Worm (Caenorhabditis elegans) whole organism, late embryonic: ENCODE results near the gene msp-76.
A peak's percentile ranks its signal among the peaks of the same experiment; 100 is the strongest.
"Not testable (repeated sequence)": the region's sequence is repeated elsewhere in the genome, so short reads cannot be mapped to it uniquely, and the experiment has no call there.

Source experiments
- C38D4.7 ChIP-seq: fragments of 200-800 bp; sonication (Bioruptor generic); optimal IDR thresholded peaks from 2 replicates; lab custom pipeline; 2018; ENCODE audit warnings: mild to moderate bottlenecking, missing genetic modification characterization, moderate library complexity, missing compliant biosample characterization
- Y22D7AL.16 ChIP-seq: sonication (generic microtip); optimal IDR thresholded peaks from 2 replicates; lab custom pipeline; 2016; ENCODE audit warnings: missing genetic modification characterization, missing compliant biosample characterization
- ama-1 ChIP-seq: fragments of 150-350 bp; optimal IDR thresholded peaks from 2 replicates; lab custom pipeline; 2014
- ceh-14 ChIP-seq: sonication (generic microtip); optimal IDR thresholded peaks from 2 replicates; lab custom pipeline; 2016; ENCODE audit warnings: missing genotype, missing genetic modification characterization, missing compliant biosample characterization
- ceh-2 ChIP-seq: sonication (generic microtip); optimal IDR thresholded peaks from 2 replicates; lab custom pipeline; 2016; ENCODE audit warnings: missing genotype, missing genetic modification characterization, missing compliant biosample characterization
- ceh-22 ChIP-seq: sonication (generic microtip); optimal IDR thresholded peaks from 2 replicates; lab custom pipeline; 2017; ENCODE audit warnings: missing biosample characterization, missing genetic modification characterization
- ceh-24 ChIP-seq: sonication (generic microtip); optimal IDR thresholded peaks from 2 replicates; lab custom pipeline; 2016; ENCODE audit warnings: mild to moderate bottlenecking, missing genetic modification characterization, missing compliant biosample characterization
- ceh-30 ChIP-seq: fragments of 150-350 bp; optimal IDR thresholded peaks from 2 replicates; lab custom pipeline; 2014; ENCODE audit warnings: missing biosample characterization, missing genetic modification characterization
- ceh-31 ChIP-seq: sonication (generic microtip); optimal IDR thresholded peaks from 2 replicates; lab custom pipeline; 2016; ENCODE audit warnings: missing genetic modification characterization, missing compliant biosample characterization
- ceh-45 ChIP-seq: fragments of 200-800 bp; sonication (Bioruptor generic); IDR thresholded peaks from 2 replicates; pipeline ENCODE4 v1.3.6; 2022; ENCODE audit warnings: missing genetic modification reagents, missing genetic modification characterization, missing compliant biosample characterization
- ceh-48 ChIP-seq: sonication (generic microtip); optimal IDR thresholded peaks from 2 replicates; lab custom pipeline; 2016; ENCODE audit warnings: missing genetic modification characterization, inconsistent platforms, missing compliant biosample characterization
- dve-1 ChIP-seq: sonication (generic microtip); optimal IDR thresholded peaks from 2 replicates; lab custom pipeline; 2017; ENCODE audit warnings: antibody characterized with exemption, mild to moderate bottlenecking, missing genetic modification characterization, missing compliant biosample characterization
- elt-2 ChIP-seq: sonication (generic microtip); optimal IDR thresholded peaks from 2 replicates; lab custom pipeline; 2016; ENCODE audit warnings: missing genetic modification reagents, missing genetic modification characterization, missing compliant biosample characterization
- elt-4 ChIP-seq: sonication (generic microtip); optimal IDR thresholded peaks from 2 replicates; lab custom pipeline; 2016; ENCODE audit warnings: missing genetic modification characterization, missing compliant biosample characterization
- ets-4 ChIP-seq: sonication (generic microtip); optimal IDR thresholded peaks from 2 replicates; lab custom pipeline; 2016; ENCODE audit warnings: missing genetic modification characterization, missing compliant biosample characterization
- eyg-1 ChIP-seq: sonication (generic microtip); optimal IDR thresholded peaks from 2 replicates; lab custom pipeline; 2016; ENCODE audit warnings: missing genotype, missing genetic modification characterization, missing compliant biosample characterization
- fkh-10 ChIP-seq: fragments of 150-350 bp; optimal IDR thresholded peaks from 2 replicates; lab custom pipeline; 2014; ENCODE audit warnings: missing biosample characterization, missing genetic modification reagents, missing genetic modification characterization
- hlh-13 ChIP-seq: fragments of 200-800 bp; sonication (Bioruptor generic); optimal IDR thresholded peaks from 2 replicates; lab custom pipeline; 2018; ENCODE audit warnings: mild to moderate bottlenecking, missing genetic modification characterization, missing compliant biosample characterization
- hlh-8 ChIP-seq: sonication (generic microtip); optimal IDR thresholded peaks from 2 replicates; lab custom pipeline; 2016; ENCODE audit warnings: missing genotype, missing genetic modification characterization, missing compliant biosample characterization
- lim-6 ChIP-seq: sonication (generic microtip); optimal IDR thresholded peaks from 2 replicates; lab custom pipeline; 2016; ENCODE audit warnings: missing genetic modification characterization, missing compliant biosample characterization
- lin-11 ChIP-seq: fragments of 200-800 bp; sonication (Bioruptor generic); optimal IDR thresholded peaks from 2 replicates; lab custom pipeline; 2018; ENCODE audit warnings: mild to moderate bottlenecking, missing genetic modification characterization, missing compliant biosample characterization
- madf-2 ChIP-seq: sonication (generic microtip); optimal IDR thresholded peaks from 2 replicates; lab custom pipeline; 2017; ENCODE audit warnings: missing genetic modification characterization, missing compliant biosample characterization
- mec-3 ChIP-seq: sonication (generic microtip); optimal IDR thresholded peaks from 2 replicates; lab custom pipeline; 2016; ENCODE audit warnings: borderline replicate concordance, missing genetic modification characterization, missing compliant biosample characterization
- nfya-1 ChIP-seq: sonication (generic microtip); optimal IDR thresholded peaks from 2 replicates; lab custom pipeline; 2017; ENCODE audit warnings: missing genetic modification characterization, mild to moderate bottlenecking, missing compliant biosample characterization, antibody characterized with exemption, moderate library complexity
- nhr-11 ChIP-seq: fragments of 150-350 bp; optimal IDR thresholded peaks from 2 replicates; lab custom pipeline; 2014; ENCODE audit warnings: missing biosample characterization, missing genetic modification characterization
- npax-4 ChIP-seq: sonication (generic microtip); optimal IDR thresholded peaks from 2 replicates; lab custom pipeline; 2016; ENCODE audit warnings: missing genetic modification characterization, missing compliant biosample characterization
- odd-2 ChIP-seq: sonication (generic microtip); optimal IDR thresholded peaks from 2 replicates; lab custom pipeline; 2017; ENCODE audit warnings: antibody characterized with exemption, mild to moderate bottlenecking, missing genetic modification characterization, missing compliant biosample characterization
- pat-9 ChIP-seq: fragments of 200-800 bp; sonication (Bioruptor generic); optimal IDR thresholded peaks from 2 replicates; lab custom pipeline; 2018; ENCODE audit warnings: mild to moderate bottlenecking, missing genetic modification characterization, moderate library complexity, missing compliant biosample characterization
- pha-2 ChIP-seq: sonication (generic microtip); optimal IDR thresholded peaks from 2 replicates; lab custom pipeline; 2017; ENCODE audit warnings: mild to moderate bottlenecking, missing genetic modification characterization, missing compliant biosample characterization
- pha-4 ChIP-seq: fragments of 150-350 bp; optimal IDR thresholded peaks from 2 replicates; lab custom pipeline; 2018; ENCODE audit warnings: missing biosample characterization, missing genetic modification reagents, missing genetic modification characterization
- sox-4 ChIP-seq: sonication (generic microtip); optimal IDR thresholded peaks from 2 replicates; lab custom pipeline; 2017; ENCODE audit warnings: mild to moderate bottlenecking, missing genetic modification characterization, inconsistent platforms, missing compliant biosample characterization
- tbx-2 ChIP-seq: sonication (generic microtip); optimal IDR thresholded peaks from 2 replicates; lab custom pipeline; 2016; ENCODE audit warnings: missing genetic modification characterization, missing compliant biosample characterization
- tbx-7 ChIP-seq: sonication (generic microtip); optimal IDR thresholded peaks from 2 replicates; lab custom pipeline; 2016; ENCODE audit warnings: missing genotype, missing genetic modification characterization, missing compliant biosample characterization
- ttx-3 ChIP-seq: sonication (generic microtip); optimal IDR thresholded peaks from 2 replicates; lab custom pipeline; 2016; ENCODE audit warnings: missing genetic modification reagents, missing genetic modification characterization, missing compliant biosample characterization
- unc-42 ChIP-seq: sonication (generic microtip); optimal IDR thresholded peaks from 2 replicates; lab custom pipeline; 2016; ENCODE audit warnings: missing genotype, missing genetic modification characterization, missing compliant biosample characterization
- unc-55 ChIP-seq: sonication (generic microtip); optimal IDR thresholded peaks from 2 replicates; lab custom pipeline; 2017; ENCODE audit warnings: missing biosample characterization, missing genetic modification reagents, missing genetic modification characterization

The msp-76 gene

ce11 chrIV:9688715-9689114 lies at the start of gene msp-76:
msp-76 (plus strand) TSS chrIV:9689015.
- TF ChIP-seq ama-1 (lab: Kevin White, UChicago); nhr-11 (tag; lab: Kevin White, UChicago); ceh-45 (GFP tag; lab: Robert Waterston, UW): not testable (repeated sequence)

ce11 chrIV:9641925-9642324 lies 46.9 kb upstream of the msp-76 start, which contains the start of gene del-2:
del-2 (minus strand) TSS chrIV:9642025.
- TF ChIP-seq ceh-24 (no peak), ceh-14 (peak; percentile 15)

- TF ChIP-seq eyg-1 (tag; lab: Kevin White, UChicago) = no peak
- TF ChIP-seq pha-2 (tag; lab: Kevin White, UChicago) = no peak
- no peak for TF ChIP-seq npax-4 (tag; lab: Kevin White, UChicago)
- TF ChIP-seq, all 69 proteins: peak for 0
Measured at ce11 chrIV:9643188-9643587, 45.6 kb upstream of the msp-76 start, which contains the start of gene degl-2. degl-2 (plus strand) TSS chrIV:9643488.

ce11 chrIV:9647789-9648361 lies 40.9 kb upstream of the msp-76 start, which contains the start of gene amph-1:
amph-1 (minus strand) TSS chrIV:9647873.
- TF ChIP-seq unc-55 (GFP tag; lab: Kevin White, UChicago) = peak; percentile 25
- no peak for TF ChIP-seq madf-2
- no peak for TF ChIP-seq hlh-13 (GFP tag; lab: Kevin White, UChicago)
- no peak for TF ChIP-seq ceh-2 (tag; lab: Kevin White, UChicago)
- no peak for TF ChIP-seq hlh-8 (tag; lab: Kevin White, UChicago)
- no peak for TF ChIP-seq ceh-30 (tag; lab: Kevin White, UChicago)
- TF ChIP-seq tbx-7 (tag; lab: Kevin White, UChicago) = no peak
- TF ChIP-seq pat-9 (tag; lab: Kevin White, UChicago) = no peak
- no peak for TF ChIP-seq C38D4.7 (GFP tag; lab: Kevin White, UChicago)
- TF ChIP-seq dve-1 (tag; lab: Kevin White, UChicago) = peak; percentile 0
- TF ChIP-seq ttx-3 (tag; lab: Kevin White, UChicago) = no peak
- TF ChIP-seq Y22D7AL.16 = no peak
- TF ChIP-seq pha-2 (tag; lab: Kevin White, UChicago) = no peak
- TF ChIP-seq elt-4 (tag; lab: Kevin White, UChicago) = no peak
- TF ChIP-seq unc-42 = peak; percentile 11
- no peak for TF ChIP-seq fkh-10 (GFP tag; lab: Kevin White, UChicago)
- peak; percentile 17 for TF ChIP-seq nfya-1 (tag; lab: Kevin White, UChicago)
- no peak for TF ChIP-seq elt-2 (tag; lab: Kevin White, UChicago)
- TF ChIP-seq ceh-31 (tag; lab: Kevin White, UChicago) = peak; percentile 43
- TF ChIP-seq ama-1 (lab: Kevin White, UChicago) = no peak

ce11 chrIV:9648682-9649081 lies 40.1 kb upstream of the msp-76 start, which contains the start of gene srm-3:
srm-3 (plus strand) TSS chrIV:9648982.
- TF ChIP-seq mec-3 (no peak), odd-2 (tag; lab: Kevin White, UChicago) (no peak), fkh-10 (GFP tag; lab: Kevin White, UChicago) (no peak), pha-4 (no peak), ceh-48 (tag; lab: Kevin White, UChicago) (no peak), elt-2 (tag; lab: Kevin White, UChicago) (no peak), ets-4 (tag; lab: Kevin White, UChicago) (no peak), ceh-45 (GFP tag; lab: Robert Waterston, UW) (no peak), tbx-2 (tag; lab: Kevin White, UChicago) (no peak), dve-1 (tag; lab: Kevin White, UChicago) (no peak), lim-6 (tag; lab: Kevin White, UChicago) (no peak), ttx-3 (tag; lab: Kevin White, UChicago) (no peak), ceh-22 (no peak), lin-11 (tag; lab: Kevin White, UChicago) (no peak), sox-4 (tag; lab: Kevin White, UChicago) (no peak), ama-1 (lab: Kevin White, UChicago) (no peak)
